Worm (Caenorhabditis elegans) whole organism, L4 larva: ENCODE measurements around the gene R06F6.8.

Experiments
- F26F4.8 ChIP-seq: fragments of 200-800 bp; sonication (Bioruptor generic); conservative IDR thresholded peaks from 2 replicates; pipeline ENCODE4 v1.3.6; 2022; ENCODE audit warnings: missing genetic modification characterization, missing compliant biosample characterization
- F44E2.7 ChIP-seq: fragments of 200-800 bp; sonication (Bioruptor generic); IDR thresholded peaks from 2 replicates; pipeline ENCODE4 v2.1.2; 2022; ENCODE audit warnings: missing genetic modification characterization, missing compliant biosample characterization
- F49E8.2 ChIP-seq: sonication (generic microtip); optimal IDR thresholded peaks from 2 replicates; lab custom pipeline; 2016; ENCODE audit warnings: missing compliant biosample characterization, mild to moderate bottlenecking, missing genetic modification characterization, borderline replicate concordance
- Y48G9A.11 ChIP-seq: fragments of 200-800 bp; sonication (Bioruptor generic); IDR thresholded peaks from 2 replicates; pipeline ENCODE4 v1.3.6; 2022; ENCODE audit warnings: missing genetic modification reagents, missing genetic modification characterization, missing compliant biosample characterization
- Y75B8A.6 ChIP-seq: fragments of 200-800 bp; sonication (Bioruptor generic); IDR thresholded peaks from 2 replicates; pipeline ENCODE4 v1.3.6; 2022; ENCODE audit warnings: missing genetic modification reagents, missing genetic modification characterization, missing compliant biosample characterization
- ZK337.2 ChIP-seq: fragments of 200-800 bp; sonication (Bioruptor generic); IDR thresholded peaks from 2 replicates; pipeline ENCODE4 v1.3.6; 2022; ENCODE audit warnings: missing genetic modification reagents, missing genetic modification characterization, missing compliant biosample characterization
- ceh-20 ChIP-seq: fragments of 200-800 bp; sonication (Bioruptor generic); IDR thresholded peaks from 2 replicates; pipeline ENCODE4 v1.3.6; 2022; ENCODE audit warnings: missing genetic modification reagents, missing genetic modification characterization, missing compliant biosample characterization
- ceh-62 ChIP-seq: sonication (generic microtip); optimal IDR thresholded peaks from 2 replicates; lab custom pipeline; 2017; ENCODE audit warnings: missing biosample characterization, missing genetic modification characterization
- ceh-82 ChIP-seq: sonication (generic microtip); optimal IDR thresholded peaks from 2 replicates; lab custom pipeline; 2017; ENCODE audit warnings: missing biosample characterization, missing genetic modification characterization
- daf-12 ChIP-seq: fragments of 150-350 bp; optimal IDR thresholded peaks from 2 replicates; lab custom pipeline; 2014; ENCODE audit warnings: missing biosample characterization, missing genetic modification reagents, missing genetic modification characterization
- daf-16 ChIP-seq, 3 experiments: sonication (generic microtip); optimal IDR thresholded peaks; 2 replicates each; lab custom pipeline; 2016 to 2017; ENCODE audit warnings: missing genetic modification characterization in 3 of 3, missing genetic modification reagents in 3 of 3, mild to moderate bottlenecking in 2 of 3, missing compliant biosample characterization in 2 of 3, missing biosample characterization in 1 of 3, moderate library complexity in 1 of 3
- daf-19 ChIP-seq: fragments of 200-800 bp; sonication (Bioruptor generic); conservative IDR thresholded peaks from 2 replicates; pipeline ENCODE4 v1.3.6; 2022; ENCODE audit warnings: missing genetic modification characterization, missing compliant biosample characterization
- dmd-6 ChIP-seq: fragments of 200-800 bp; sonication (Bioruptor generic); IDR thresholded peaks from 2 replicates; pipeline ENCODE4 v1.3.6; 2022; ENCODE audit warnings: missing genetic modification reagents, missing genetic modification characterization, missing compliant biosample characterization
- dmd-9 ChIP-seq: fragments of 200-800 bp; sonication (Bioruptor generic); IDR thresholded peaks from 2 replicates; pipeline ENCODE4 v1.3.6; 2022; ENCODE audit warnings: missing genetic modification reagents, missing genetic modification characterization, missing compliant biosample characterization
- dpl-1 ChIP-seq: fragments of 150-350 bp; optimal IDR thresholded peaks from 2 replicates; lab custom pipeline; 2014; ENCODE audit warnings: missing biosample characterization, missing genetic modification reagents, missing genetic modification characterization
- duxl-1 ChIP-seq: sonication (generic microtip); optimal IDR thresholded peaks from 2 replicates; lab custom pipeline; 2016; ENCODE audit warnings: mild to moderate bottlenecking, missing genetic modification characterization, moderate library complexity, missing compliant biosample characterization; ENCODE audit not compliant: poor library complexity
- hlh-30 ChIP-seq: sonication (generic microtip); optimal IDR thresholded peaks from 2 replicates; lab custom pipeline; 2017; ENCODE audit warnings: antibody characterized with exemption, mild to moderate bottlenecking, missing genetic modification characterization, missing compliant biosample characterization; ENCODE audit not compliant: insufficient read depth
- jun-1 ChIP-seq: fragments of 150-350 bp; optimal IDR thresholded peaks from 2 replicates; lab custom pipeline; 2014; ENCODE audit warnings: missing biosample characterization, missing genetic modification reagents, missing genetic modification characterization
- lin-1 ChIP-seq: fragments of 200-800 bp; sonication (Bioruptor generic); IDR thresholded peaks from 2 replicates; pipeline ENCODE4 v1.3.6; 2022; ENCODE audit warnings: missing genetic modification reagents, missing genetic modification characterization, missing compliant biosample characterization
- lin-13 ChIP-seq: fragments of 150-350 bp; optimal IDR thresholded peaks from 2 replicates; lab custom pipeline; 2014; ENCODE audit warnings: missing biosample characterization, missing genetic modification reagents, missing genetic modification characterization
- lin-38 ChIP-seq: fragments of 200-800 bp; sonication (Bioruptor generic); IDR thresholded peaks from 2 replicates; pipeline ENCODE4 v1.3.6; 2022; ENCODE audit warnings: missing genetic modification reagents, missing genetic modification characterization, missing compliant biosample characterization
- lir-3 ChIP-seq: sonication (generic microtip); optimal IDR thresholded peaks from 2 replicates; lab custom pipeline; 2016; ENCODE audit warnings: mild to moderate bottlenecking, missing genetic modification characterization, missing compliant biosample characterization
- lsy-2 ChIP-seq, 2 experiments: fragments of 150-350 bp in 1 of 2; sonication (generic microtip) in 1 of 2; optimal IDR thresholded peaks; 2 replicates each; lab custom pipeline; 2014 to 2017; ENCODE audit warnings: missing biosample characterization in 2 of 2, missing genetic modification characterization in 2 of 2
- madf-9 ChIP-seq: fragments of 200-800 bp; sonication (Bioruptor generic); conservative IDR thresholded peaks from 2 replicates; pipeline ENCODE4 v1.3.6; 2022; ENCODE audit warnings: missing genetic modification reagents, missing genetic modification characterization, missing compliant biosample characterization
- mdl-1 ChIP-seq, 2 experiments: fragments of 150-350 bp in 1 of 2; sonication (generic microtip) in 1 of 2; optimal IDR thresholded peaks; 2 replicates each; lab custom pipeline; 2014 to 2017; ENCODE audit warnings: missing biosample characterization in 2 of 2, missing genetic modification characterization in 2 of 2
- mes-2 ChIP-seq: sonication (generic microtip); optimal IDR thresholded peaks from 2 replicates; lab custom pipeline; 2016; ENCODE audit warnings: missing genotype, mild to moderate bottlenecking, missing genetic modification characterization, missing compliant biosample characterization; ENCODE audit not compliant: poor library complexity, severe bottlenecking
- mxl-3 ChIP-seq: fragments of 200-800 bp; sonication (Bioruptor generic); optimal IDR thresholded peaks from 2 replicates; lab custom pipeline; 2018; ENCODE audit warnings: mild to moderate bottlenecking, missing genetic modification characterization, missing compliant biosample characterization
- nhr-11 ChIP-seq: fragments of 150-350 bp; optimal IDR thresholded peaks from 2 replicates; lab custom pipeline; 2014; ENCODE audit warnings: missing biosample characterization, missing genetic modification characterization
- nhr-111 ChIP-seq: fragments of 200-800 bp; sonication (Bioruptor generic); optimal IDR thresholded peaks from 2 replicates; lab custom pipeline; 2018; ENCODE audit warnings: mild to moderate bottlenecking, missing genetic modification characterization, missing compliant biosample characterization
- nhr-237 ChIP-seq: sonication (generic microtip); optimal IDR thresholded peaks from 2 replicates; lab custom pipeline; 2017; ENCODE audit warnings: missing biosample characterization, missing genetic modification characterization
- nhr-25 ChIP-seq: sonication (generic microtip); optimal IDR thresholded peaks from 2 replicates; lab custom pipeline; 2017; ENCODE audit warnings: missing genetic modification characterization, mild to moderate bottlenecking, missing compliant biosample characterization, antibody characterized with exemption, moderate library complexity, borderline replicate concordance; ENCODE audit not compliant: insufficient read depth
- nhr-28 ChIP-seq: fragments of 150-350 bp; optimal IDR thresholded peaks from 2 replicates; lab custom pipeline; 2014; ENCODE audit warnings: missing biosample characterization, missing genetic modification characterization
- nhr-41 ChIP-seq: fragments of 200-800 bp; sonication (Bioruptor generic); IDR thresholded peaks from 2 replicates; pipeline ENCODE4 v1.3.6; 2022; ENCODE audit warnings: missing genetic modification reagents, missing genetic modification characterization, missing compliant biosample characterization
- nhr-6 ChIP-seq: fragments of 150-350 bp; optimal IDR thresholded peaks from 2 replicates; lab custom pipeline; 2014; ENCODE audit warnings: missing biosample characterization, missing genetic modification characterization
- pha-4 ChIP-seq, 2 experiments: fragments of 150-350 bp in 1 of 2; fragments of 200-800 bp in 1 of 2; sonication (Bioruptor generic) in 1 of 2; IDR thresholded peaks in 1 of 2; optimal IDR thresholded peaks in 1 of 2; 2 replicates each; pipeline versions ENCODE4 v1.3.6 to Lab custom; 2014 to 2022; ENCODE audit warnings: missing genetic modification characterization in 2 of 2, missing genetic modification reagents in 2 of 2, missing biosample characterization in 1 of 2, missing compliant biosample characterization in 1 of 2
- php-3 ChIP-seq: fragments of 200-800 bp; sonication (Bioruptor generic); IDR thresholded peaks from 2 replicates; pipeline ENCODE4 v1.3.6; 2022; ENCODE audit warnings: missing genetic modification reagents, missing genetic modification characterization, missing compliant biosample characterization
- saeg-2 ChIP-seq: fragments of 200-800 bp; sonication (Bioruptor generic); IDR thresholded peaks from 2 replicates; pipeline ENCODE4 v1.3.6; 2022; ENCODE audit warnings: missing genetic modification reagents, missing genetic modification characterization, missing compliant biosample characterization
- snpc-4 ChIP-seq: fragments of 150-350 bp; optimal IDR thresholded peaks from 2 replicates; lab custom pipeline; 2014; ENCODE audit warnings: missing biosample characterization, missing genetic modification characterization
- spr-3 ChIP-seq: fragments of 200-800 bp; sonication (Bioruptor generic); optimal IDR thresholded peaks from 2 replicates; lab custom pipeline; 2018; ENCODE audit warnings: mild to moderate bottlenecking, missing genetic modification characterization, missing compliant biosample characterization
- tag-97 ChIP-seq: fragments of 200-800 bp; sonication (Bioruptor generic); IDR thresholded peaks from 2 replicates; pipeline ENCODE4 v1.3.6; 2022; ENCODE audit warnings: missing genetic modification characterization, missing compliant biosample characterization
- tra-1 ChIP-seq: fragments of 200-800 bp; sonication (Bioruptor generic); IDR thresholded peaks from 2 replicates; pipeline ENCODE4 v1.3.6; 2022; ENCODE audit warnings: missing genetic modification reagents, missing genetic modification characterization, missing compliant biosample characterization
- unc-130 ChIP-seq: sonication (generic microtip); optimal IDR thresholded peaks from 2 replicates; lab custom pipeline; 2016; ENCODE audit warnings: missing genetic modification reagents, missing genetic modification characterization, missing compliant biosample characterization
- unc-39 ChIP-seq: sonication (generic microtip); optimal IDR thresholded peaks from 2 replicates; lab custom pipeline; 2017; ENCODE audit warnings: missing biosample characterization, missing genetic modification characterization
- unc-62 ChIP-seq, 3 experiments: fragments of 150-350 bp in 1 of 3; sonication (generic microtip); optimal IDR thresholded peaks in 2 of 3; peaks in 1 of 3; 1 replicate in 1 of 3; 2 replicates in 2 of 3; lab custom pipeline; 2014 to 2017; ENCODE audit warnings: missing biosample characterization in 3 of 3, missing genetic modification characterization in 3 of 3, missing genetic modification reagents in 3 of 3, missing genotype in 1 of 3
- zag-1 ChIP-seq: fragments of 150-350 bp; optimal IDR thresholded peaks from 2 replicates; lab custom pipeline; 2014; ENCODE audit warnings: missing biosample characterization, missing genetic modification characterization

The R06F6.8 gene

ce11 chrII:10819928-10820423 lies at the start of gene R06F6.8:
Gene R06F6.8 (minus strand): TSS chrII:10819978.
- TF ChIP-seq lin-13 (GFP tag; lab: Kevin White, UChicago): peak; percentile 5
- TF ChIP-seq mxl-3 (GFP tag; lab: Kevin White, UChicago): no peak
- TF ChIP-seq F44E2.7 (GFP tag; lab: Robert Waterston, UW): no peak
- TF ChIP-seq nhr-237 (tag; lab: Kevin White, UChicago): no peak
- no peak for TF ChIP-seq dmd-6
- no peak for TF ChIP-seq pha-4 (GFP tag; IDR thresholded peaks at IDR 0.05; lab: Robert Waterston, UW)
- peak; percentile 11 for TF ChIP-seq pha-4 (tag; optimal IDR thresholded peaks at IDR 0.05; lab: Kevin White, UChicago)
- TF ChIP-seq lin-38 (GFP tag; lab: Robert Waterston, UW): peak; percentile 82
- peak; percentile 20 for TF ChIP-seq dpl-1 (GFP tag; lab: Kevin White, UChicago)
- peak in 1 of 2 experiments; percentile 29 for TF ChIP-seq lsy-2 (tag; optimal IDR thresholded peaks at IDR 0.05; lab: Kevin White, UChicago)
- peak; percentile 9 for TF ChIP-seq nhr-28
- peak; percentile 61 for TF ChIP-seq mes-2 (tag; lab: Kevin White, UChicago)
- no peak for TF ChIP-seq hlh-30 (tag; lab: Kevin White, UChicago)
- TF ChIP-seq snpc-4 (tag; lab: Kevin White, UChicago): no peak

- TF ChIP-seq jun-1 (tag; lab: Kevin White, UChicago) (peak; percentile 79), saeg-2 (GFP tag; lab: Robert Waterston, UW) (peak; percentile 91), nhr-111 (GFP tag; lab: Kevin White, UChicago) (no peak), unc-130 (GFP tag; lab: Kevin White, UChicago) (peak; percentile 70), lin-1 (GFP tag; lab: Robert Waterston, UW) (peak; percentile 86), madf-9 (GFP tag; lab: Robert Waterston, UW) (peak; percentile 88), snpc-4 (tag; lab: Kevin White, UChicago) (no peak), Y75B8A.6 (no peak), mdl-1 (tag; optimal IDR thresholded peaks at IDR 0.05; lab: Kevin White, UChicago) (peak; percentile 61 to 78), unc-39 (tag; lab: Kevin White, UChicago) (no peak), tra-1 (GFP tag; lab: Robert Waterston, UW) (peak; percentile 84), ceh-20 (GFP tag; lab: Robert Waterston, UW) (peak; percentile 95), duxl-1 (tag; lab: Kevin White, UChicago) (peak; percentile 94), nhr-6 (tag; lab: Kevin White, UChicago) (peak; percentile 93), mxl-3 (GFP tag; lab: Kevin White, UChicago) (peak; percentile 48), unc-62 (GFP tag; optimal IDR thresholded peaks at IDR 0.05 in 1 of 2; lab: Kevin White, UChicago) (peak in 1 of 2 experiments; percentile 58), unc-62 (tag; optimal IDR thresholded peaks at IDR 0.05; lab: Kevin White, UChicago) (no peak), nhr-25 (tag; lab: Kevin White, UChicago) (peak; percentile 49), daf-19 (peak; percentile 69; the same call in 1 of the 2 replicates), ZK337.2 (GFP tag; lab: Robert Waterston, UW) (peak; percentile 89), nhr-11 (tag; lab: Kevin White, UChicago) (peak; percentile 93), ceh-62 (tag; lab: Kevin White, UChicago) (no peak), ceh-82 (tag; lab: Kevin White, UChicago) (no peak), php-3 (GFP tag; lab: Robert Waterston, UW) (peak; percentile 83), daf-12 (no peak), tag-97 (GFP tag; lab: Robert Waterston, UW) (0 out of 2 replicates have a peak, but pooled peaks have one; percentile 13), dmd-9 (GFP tag; lab: Robert Waterston, UW) (peak; percentile 93), Y48G9A.11 (GFP tag; lab: Robert Waterston, UW) (peak; percentile 78), spr-3 (peak; percentile 92), zag-1 (tag; lab: Kevin White, UChicago) (peak; percentile 34), lir-3 (tag; lab: Kevin White, UChicago) (peak; percentile 55), F26F4.8 (no peak), daf-16 (GFP tag; optimal IDR thresholded peaks at IDR 0.05; lab: Kevin White, UChicago) (peak; percentile 42 to 91), daf-16 (tag; optimal IDR thresholded peaks at IDR 0.05; lab: Kevin White, UChicago) (peak; percentile 60), F49E8.2 (tag; lab: Kevin White, UChicago) (peak; percentile 75), hlh-30 (tag; lab: Kevin White, UChicago) (peak; percentile 92), nhr-41 (no peak), mes-2 (tag; lab: Kevin White, UChicago) (peak; percentile 96)
Measured at ce11 chrII:10868670-10869246, 49.0 kb upstream of the R06F6.8 start, which contains the start of the genes gmps-1 and cap-2. Gene gmps-1 (minus strand): TSS chrII:10868720. Gene cap-2 (plus strand): TSS chrII:10869196.
